Worm (Caenorhabditis elegans) whole organism, L1 larva: ENCODE measurements around the gene tgn-38.

Source experiments
- C04F5.9 ChIP-seq: sonication (generic microtip); optimal IDR thresholded peaks from 2 replicates; lab custom pipeline; 2016; ENCODE audit warnings: missing genetic modification characterization, missing compliant biosample characterization
- C16A3.4 ChIP-seq: fragments of 150-350 bp; optimal IDR thresholded peaks from 2 replicates; lab custom pipeline; 2014; ENCODE audit warnings: missing biosample characterization, missing genetic modification characterization
- C34B4.2 ChIP-seq: sonication (generic microtip); optimal IDR thresholded peaks from 2 replicates; lab custom pipeline; 2017; ENCODE audit warnings: mild to moderate bottlenecking, missing genetic modification characterization, missing compliant biosample characterization
- F16B12.6 ChIP-seq: fragments of 150-350 bp; optimal IDR thresholded peaks from 2 replicates; lab custom pipeline; 2014; ENCODE audit warnings: missing biosample characterization, missing genetic modification characterization
- Y116A8C.19 ChIP-seq: sonication (generic microtip); optimal IDR thresholded peaks from 2 replicates; lab custom pipeline; 2016; ENCODE audit warnings: missing compliant biosample characterization, missing genetic modification characterization, borderline replicate concordance
- aha-1 ChIP-seq: fragments of 150-350 bp; optimal IDR thresholded peaks from 2 replicates; lab custom pipeline; 2014; ENCODE audit warnings: missing biosample characterization, missing genetic modification characterization
- aly-2 ChIP-seq: fragments of 150-350 bp; optimal IDR thresholded peaks from 2 replicates; lab custom pipeline; 2014; ENCODE audit warnings: missing biosample characterization, missing genetic modification characterization
- ama-1 ChIP-seq: fragments of 150-350 bp; optimal IDR thresholded peaks from 2 replicates; lab custom pipeline; 2014
- ceh-63 ChIP-seq: fragments of 200-800 bp; sonication (Bioruptor generic); optimal IDR thresholded peaks from 2 replicates; lab custom pipeline; 2018; ENCODE audit warnings: mild to moderate bottlenecking, missing genetic modification characterization, missing compliant biosample characterization
- ceh-8 ChIP-seq: fragments of 200-800 bp; sonication (Bioruptor generic); optimal IDR thresholded peaks from 2 replicates; lab custom pipeline; 2018; ENCODE audit warnings: mild to moderate bottlenecking, missing genetic modification characterization, moderate library complexity, missing compliant biosample characterization
- ceh-88 ChIP-seq: fragments of 200-800 bp; sonication (Bioruptor generic); IDR thresholded peaks from 2 replicates; pipeline ENCODE4 v1.3.6; 2022; ENCODE audit warnings: missing genetic modification characterization, missing compliant biosample characterization
- ces-1 ChIP-seq: fragments of 150-350 bp; optimal IDR thresholded peaks from 2 replicates; lab custom pipeline; 2014; ENCODE audit warnings: missing biosample characterization, missing genetic modification reagents, missing genetic modification characterization
- dpl-1 ChIP-seq, 3 experiments: fragments of 150-350 bp in 2 of 3; sonication (generic microtip) in 1 of 3; optimal IDR thresholded peaks; 2 replicates each; lab custom pipeline; 2014 to 2017; ENCODE audit warnings: missing biosample characterization in 3 of 3, missing genetic modification characterization in 3 of 3, missing genetic modification reagents in 3 of 3
- dsc-1 ChIP-seq: sonication (generic microtip); optimal IDR thresholded peaks from 2 replicates; lab custom pipeline; 2016; ENCODE audit warnings: mild to moderate bottlenecking, missing genetic modification characterization, missing compliant biosample characterization
- efl-3 ChIP-seq: fragments of 200-800 bp; sonication (Bioruptor generic); optimal IDR thresholded peaks from 2 replicates; lab custom pipeline; 2018; ENCODE audit warnings: mild to moderate bottlenecking, missing genetic modification characterization, missing compliant biosample characterization
- egl-13 ChIP-seq: sonication (generic microtip); optimal IDR thresholded peaks from 2 replicates; lab custom pipeline; 2016; ENCODE audit warnings: missing genotype, missing genetic modification reagents, missing genetic modification characterization, missing compliant biosample characterization
- egl-27 ChIP-seq, 2 experiments: fragments of 150-350 bp in 1 of 2; sonication (generic microtip); optimal IDR thresholded peaks; 3 replicates each; lab custom pipeline; 2017 to 2018; ENCODE audit warnings: missing biosample characterization in 2 of 2, missing genetic modification characterization in 2 of 2, missing genetic modification reagents in 2 of 2
- fkh-8 ChIP-seq: sonication (generic microtip); optimal IDR thresholded peaks from 2 replicates; lab custom pipeline; 2016; ENCODE audit warnings: mild to moderate bottlenecking, missing genetic modification characterization, missing compliant biosample characterization
- fos-1 ChIP-seq: fragments of 150-350 bp; optimal IDR thresholded peaks from 2 replicates; lab custom pipeline; 2014; ENCODE audit warnings: missing biosample characterization, missing genetic modification characterization
- grh-1 ChIP-seq: fragments of 200-800 bp; sonication (Bioruptor generic); IDR thresholded peaks from 2 replicates; pipeline ENCODE4 v1.3.6; 2022; ENCODE audit warnings: missing genetic modification reagents, missing genetic modification characterization, missing compliant biosample characterization
- hlh-17 ChIP-seq: fragments of 200-800 bp; sonication (Bioruptor generic); optimal IDR thresholded peaks from 2 replicates; lab custom pipeline; 2018; ENCODE audit warnings: missing genetic modification characterization, mild to moderate bottlenecking, missing compliant biosample characterization, moderate library complexity, borderline replicate concordance
- hpl-2 ChIP-seq: fragments of 150-350 bp; optimal IDR thresholded peaks from 2 replicates; lab custom pipeline; 2014; ENCODE audit warnings: missing biosample characterization, missing genetic modification reagents, missing genetic modification characterization
- irx-1 ChIP-seq: sonication (generic microtip); optimal IDR thresholded peaks from 2 replicates; lab custom pipeline; 2016; ENCODE audit warnings: missing genetic modification characterization, missing compliant biosample characterization
- isw-1 ChIP-seq: fragments of 200-800 bp; sonication (Bioruptor generic); IDR thresholded peaks from 2 replicates; pipeline ENCODE4 v1.3.6; 2022; ENCODE audit warnings: missing genetic modification characterization, missing compliant biosample characterization
- lin-13 ChIP-seq: fragments of 150-350 bp; optimal IDR thresholded peaks from 2 replicates; lab custom pipeline; 2014; ENCODE audit warnings: missing biosample characterization, missing genetic modification reagents, missing genetic modification characterization
- lin-14 ChIP-seq: fragments of 200-800 bp; sonication (Bioruptor generic); optimal IDR thresholded peaks from 2 replicates; lab custom pipeline; 2018; ENCODE audit warnings: mild to moderate bottlenecking, missing genetic modification characterization, moderate library complexity, missing compliant biosample characterization
- lsy-2 ChIP-seq, 2 experiments: fragments of 150-350 bp; optimal IDR thresholded peaks; 2 replicates each; lab custom pipeline; 2014; ENCODE audit warnings: missing biosample characterization in 2 of 2, missing genetic modification characterization in 2 of 2
- mdl-1 ChIP-seq, 2 experiments: fragments of 150-350 bp; optimal IDR thresholded peaks; 2 replicates each; lab custom pipeline; 2014 to 2017; ENCODE audit warnings: missing biosample characterization in 2 of 2, missing genetic modification characterization in 2 of 2, inconsistent platforms in 1 of 2
- mef-2 ChIP-seq: fragments of 150-350 bp; optimal IDR thresholded peaks from 2 replicates; lab custom pipeline; 2014; ENCODE audit warnings: missing biosample characterization, missing genetic modification characterization
- nhr-11 ChIP-seq: fragments of 150-350 bp; optimal IDR thresholded peaks from 2 replicates; lab custom pipeline; 2014; ENCODE audit warnings: missing biosample characterization, missing genetic modification characterization
- nhr-12 ChIP-seq: sonication (generic microtip); optimal IDR thresholded peaks from 2 replicates; lab custom pipeline; 2017; ENCODE audit warnings: missing biosample characterization, missing genetic modification characterization
- nhr-20 ChIP-seq: sonication (generic microtip); optimal IDR thresholded peaks from 2 replicates; lab custom pipeline; 2016; ENCODE audit warnings: mild to moderate bottlenecking, missing genetic modification characterization, missing compliant biosample characterization
- nhr-237 ChIP-seq: fragments of 150-350 bp; optimal IDR thresholded peaks from 2 replicates; lab custom pipeline; 2014; ENCODE audit warnings: missing biosample characterization, missing genetic modification characterization
- nhr-28 ChIP-seq: fragments of 150-350 bp; optimal IDR thresholded peaks from 2 replicates; lab custom pipeline; 2014; ENCODE audit warnings: missing biosample characterization, missing genetic modification characterization
- nhr-47 ChIP-seq: sonication (generic microtip); optimal IDR thresholded peaks from 2 replicates; lab custom pipeline; 2016; ENCODE audit warnings: mild to moderate bottlenecking, missing genetic modification characterization, moderate library complexity, missing compliant biosample characterization
- nhr-71 ChIP-seq: sonication (generic microtip); optimal IDR thresholded peaks from 2 replicates; lab custom pipeline; 2016; ENCODE audit warnings: mild to moderate bottlenecking, missing genetic modification characterization, moderate library complexity, missing compliant biosample characterization
- nhr-76 ChIP-seq: sonication (generic microtip); optimal IDR thresholded peaks from 2 replicates; lab custom pipeline; 2017; ENCODE audit warnings: missing biosample characterization, missing genetic modification characterization
- nhr-84 ChIP-seq: sonication (generic microtip); optimal IDR thresholded peaks from 2 replicates; lab custom pipeline; 2017; ENCODE audit warnings: missing biosample characterization, missing genetic modification characterization
- nhr-85 ChIP-seq: sonication (generic microtip); peaks from one replicate; lab custom pipeline; 2016; ENCODE audit warnings: missing genetic modification characterization, inconsistent platforms, missing compliant biosample characterization
- pag-3 ChIP-seq: sonication (generic microtip); optimal IDR thresholded peaks from 2 replicates; lab custom pipeline; 2017; ENCODE audit warnings: missing genetic modification characterization, mild to moderate bottlenecking, missing compliant biosample characterization, antibody characterized with exemption, borderline replicate concordance; ENCODE audit not compliant: insufficient read depth
- pax-3 ChIP-seq: fragments of 200-800 bp; sonication (Bioruptor generic); optimal IDR thresholded peaks from 2 replicates; lab custom pipeline; 2018; ENCODE audit warnings: mild to moderate bottlenecking, missing genetic modification characterization, moderate library complexity, missing compliant biosample characterization
- pqm-1 ChIP-seq: sonication (generic microtip); optimal IDR thresholded peaks from 3 replicates; lab custom pipeline; 2017; ENCODE audit warnings: missing biosample characterization, missing genetic modification characterization
- snu-23 ChIP-seq: sonication (generic microtip); optimal IDR thresholded peaks from 2 replicates; lab custom pipeline; 2016; ENCODE audit warnings: missing genetic modification characterization, missing compliant biosample characterization
- sup-37 ChIP-seq: fragments of 200-800 bp; sonication (Bioruptor generic); optimal IDR thresholded peaks from 2 replicates; lab custom pipeline; 2018; ENCODE audit warnings: mild to moderate bottlenecking, missing genetic modification characterization, missing compliant biosample characterization
- unc-30 ChIP-seq: sonication (generic microtip); optimal IDR thresholded peaks from 2 replicates; lab custom pipeline; 2017; ENCODE audit warnings: missing biosample characterization, missing genetic modification characterization
- xbp-1 ChIP-seq: sonication (generic microtip); optimal IDR thresholded peaks from 2 replicates; lab custom pipeline; 2016; ENCODE audit warnings: missing genetic modification characterization, missing compliant biosample characterization
- zip-4 ChIP-seq: fragments of 200-800 bp; sonication (Bioruptor generic); optimal IDR thresholded peaks from 2 replicates; lab custom pipeline; 2018; ENCODE audit warnings: mild to moderate bottlenecking, missing genetic modification characterization, moderate library complexity, missing compliant biosample characterization

Gene tgn-38

ce11 chrIV:12056603-12057002, 27.6 kb upstream of the tgn-38 start, which contains the start of gene K08E4.2:
Gene K08E4.2 (minus strand): TSS chrIV:12056656.
- no peak for TF ChIP-seq pqm-1 (tag; lab: Kevin White, UChicago)
- no peak for TF ChIP-seq ces-1 (GFP tag; lab: Kevin White, UChicago)
- TF ChIP-seq efl-3, result no peak
- TF ChIP-seq fos-1 (tag; lab: Kevin White, UChicago), result no peak
- no peak for TF ChIP-seq grh-1 (GFP tag; lab: Robert Waterston, UW)
- no peak for TF ChIP-seq nhr-28 (tag; lab: Kevin White, UChicago)
- no peak for TF ChIP-seq pag-3 (tag; lab: Kevin White, UChicago)
- no peak for TF ChIP-seq aly-2 (tag; lab: Kevin White, UChicago)
- no peak for TF ChIP-seq fkh-8 (tag; lab: Kevin White, UChicago)

ce11 chrIV:12052461-12052860, 23.5 kb upstream of the tgn-38 start:
- TF ChIP-seq nhr-47 (tag; lab: Kevin White, UChicago), result no peak
- no peak for TF ChIP-seq nhr-20 (tag; lab: Kevin White, UChicago)
- TF ChIP-seq ceh-88 (GFP tag; lab: Robert Waterston, UW), result no peak
- TF ChIP-seq ceh-8 (GFP tag; lab: Kevin White, UChicago), result no peak
- TF ChIP-seq unc-30, result no peak
- no peak for TF ChIP-seq hlh-17 (GFP tag; lab: Kevin White, UChicago)
- no peak for TF ChIP-seq egl-27 (tag; optimal IDR thresholded peaks at IDR 0.05; lab: Kevin White, UChicago)
- no peak for TF ChIP-seq nhr-71 (tag; lab: Kevin White, UChicago)
- no peak for TF ChIP-seq C16A3.4
- no peak for TF ChIP-seq Y116A8C.19 (tag; lab: Kevin White, UChicago)
- no peak for TF ChIP-seq F16B12.6 (tag; lab: Kevin White, UChicago)
- TF ChIP-seq mdl-1 (tag; optimal IDR thresholded peaks at IDR 0.05; lab: Kevin White, UChicago), result no peak
- TF ChIP-seq nhr-84 (tag; lab: Kevin White, UChicago), result no peak
- no peak for TF ChIP-seq lin-14
- TF ChIP-seq fos-1 (tag; lab: Kevin White, UChicago), result no peak
- TF ChIP-seq xbp-1 (tag; lab: Kevin White, UChicago), result no peak
- TF ChIP-seq isw-1, result no peak
- TF ChIP-seq nhr-237 (tag; lab: Kevin White, UChicago), result no peak
- TF ChIP-seq ama-1 (lab: Kevin White, UChicago), result no peak

ce11 chrIV:12051049-12051792, 22.2 kb upstream of the tgn-38 start, which contains the start of the genes bre-5 and spt-5:
Gene bre-5 (minus strand): TSS chrIV:12051215.
Gene spt-5 (plus strand): TSS chrIV:12051491.
- TF ChIP-seq ceh-63 (no peak), C34B4.2 (tag; lab: Kevin White, UChicago) (no peak), nhr-85 (tag; lab: Kevin White, UChicago) (peak; percentile 45), Y116A8C.19 (tag; lab: Kevin White, UChicago) (no peak), pag-3 (tag; lab: Kevin White, UChicago) (no peak), nhr-11 (tag; lab: Kevin White, UChicago) (no peak), irx-1 (tag; lab: Kevin White, UChicago) (no peak), efl-3 (no peak), mef-2 (tag; lab: Kevin White, UChicago) (no peak), dpl-1 (GFP tag; optimal IDR thresholded peaks at IDR 0.05; lab: Kevin White, UChicago) (peak; percentile 5 to 40 (median 35)), pax-3 (tag; lab: Kevin White, UChicago) (no peak), ceh-88 (GFP tag; lab: Robert Waterston, UW) (no peak), hpl-2 (GFP tag; lab: Kevin White, UChicago) (no peak), lin-13 (no peak), mdl-1 (tag; optimal IDR thresholded peaks at IDR 0.05; lab: Kevin White, UChicago) (no peak), ceh-8 (GFP tag; lab: Kevin White, UChicago) (no peak), egl-13 (no peak), C16A3.4 (no peak), nhr-28 (tag; lab: Kevin White, UChicago) (no peak), nhr-76 (tag; lab: Kevin White, UChicago) (no peak), aha-1 (tag; lab: Kevin White, UChicago) (no peak), snu-23 (GFP tag; lab: Kevin White, UChicago) (peak; percentile 41), dsc-1 (no peak), nhr-12 (tag; lab: Kevin White, UChicago) (no peak), hlh-17 (GFP tag; lab: Kevin White, UChicago) (no peak), lsy-2 (tag; optimal IDR thresholded peaks at IDR 0.05; lab: Kevin White, UChicago) (peak; percentile 49 to 62), zip-4 (no peak), sup-37 (GFP tag; lab: Kevin White, UChicago) (no peak), C04F5.9 (tag; lab: Kevin White, UChicago) (no peak), grh-1 (GFP tag; lab: Robert Waterston, UW) (no peak)
